Fruit fly (Drosophila melanogaster) whole organism, larva: ENCODE measurements around the gene hay.

Experiments
- noc ChIP-seq: fragments of 200-800 bp; sonication (Bioruptor generic); optimal IDR thresholded peaks from 3 replicates; lab custom pipeline; 2019; ENCODE audit warnings: missing biosample characterization, mild to moderate bottlenecking, missing genetic modification characterization, moderate library complexity

The hay gene

dm6 chr3L:10630885-10631359 lies at the start of gene hay, which contains the start of the genes CG42535 and CG34001:
hay (plus strand) TSS chr3L:10631079.
CG42535 (minus strand) TSS chr3L:10630935.
CG34001 (plus strand) TSS chr3L:10631079.
- no peak for TF ChIP-seq noc (tag; lab: Kevin White, UChicago)

DNA sequence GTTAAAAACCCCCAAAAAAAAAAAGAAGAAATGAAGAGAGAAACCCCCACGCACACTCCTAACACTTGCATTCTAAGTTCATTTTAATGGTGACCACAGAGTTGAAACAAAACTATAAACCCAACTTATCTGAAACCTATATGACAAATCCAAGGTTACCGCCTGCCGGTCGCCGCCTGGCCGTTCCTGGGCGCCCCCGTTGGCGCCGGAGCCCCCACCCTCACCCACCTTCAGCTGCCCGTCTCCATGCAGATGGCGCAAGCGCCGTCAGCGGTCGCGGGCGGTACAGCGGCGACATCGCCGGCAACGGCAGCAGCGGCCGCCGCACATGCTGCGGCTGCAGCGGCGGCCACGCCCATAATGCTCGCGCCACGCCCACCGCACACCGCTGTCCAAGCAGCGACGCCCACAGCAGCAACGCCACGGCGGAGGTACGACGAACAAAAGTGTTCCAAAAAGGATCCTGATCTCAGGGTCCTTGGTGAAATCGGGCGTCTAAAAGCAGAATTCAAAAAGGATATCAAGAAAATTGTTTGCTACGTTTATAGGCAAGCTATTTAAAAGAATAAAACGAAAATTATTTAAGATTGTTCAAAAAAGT lies 49.1 kb upstream of the hay start:
- no peak for TF ChIP-seq noc (tag; lab: Kevin White, UChicago)

dm6 chr3L:10584965-10585364 lies 45.9 kb upstream of the hay start:
- TF ChIP-seq noc (tag; lab: Kevin White, UChicago), result no peak

- TF ChIP-seq noc (tag; lab: Kevin White, UChicago), result no peak
Measured at dm6 chr3L:10599512-10599911, 31.4 kb upstream of the hay start.

dm6 chr3L:10623476-10623875 lies 7.4 kb upstream of the hay start, which contains the start of gene CG42521:
CG42521 (minus strand) TSS chr3L:10623576.
- no peak for TF ChIP-seq noc (tag; lab: Kevin White, UChicago)

dm6 chr3L:10625499-10625898 lies 5.4 kb upstream of the hay start, which contains the start of gene CG43127:
CG43127 (minus strand) TSS chr3L:10625599.
- no peak for TF ChIP-seq noc (tag; lab: Kevin White, UChicago)

- TF ChIP-seq noc (tag; lab: Kevin White, UChicago), result no peak
Measured at dm6 chr3L:10626199-10626598, 4.7 kb upstream of the hay start, which contains the start of gene CG34238. CG34238 (plus strand) TSS chr3L:10626499.

DNA sequence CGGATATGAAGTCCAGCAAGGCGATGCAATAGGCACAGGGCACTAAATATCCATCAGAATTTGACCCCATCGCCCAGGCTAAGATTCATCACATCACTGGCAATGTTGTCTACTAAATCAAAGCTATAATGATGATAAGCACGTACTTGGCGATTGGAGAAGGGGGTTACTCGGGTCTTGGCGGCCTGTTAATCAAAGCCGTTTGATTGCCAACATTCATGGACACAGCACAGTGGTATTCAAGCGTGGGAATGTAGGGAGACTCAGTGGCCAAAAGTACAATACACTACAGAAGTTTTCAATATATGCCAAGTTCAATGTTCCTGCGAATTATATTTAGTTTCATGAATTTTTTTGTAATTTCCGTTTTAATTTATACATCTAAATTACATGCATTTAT lies 2.5 kb upstream of the hay start, which contains the start of gene CG14151:
TSS of gene CG14151 (minus strand) at position 101 of the 400 bp plus-strand sequence.
- no peak for TF ChIP-seq noc (tag; lab: Kevin White, UChicago)

DNA sequence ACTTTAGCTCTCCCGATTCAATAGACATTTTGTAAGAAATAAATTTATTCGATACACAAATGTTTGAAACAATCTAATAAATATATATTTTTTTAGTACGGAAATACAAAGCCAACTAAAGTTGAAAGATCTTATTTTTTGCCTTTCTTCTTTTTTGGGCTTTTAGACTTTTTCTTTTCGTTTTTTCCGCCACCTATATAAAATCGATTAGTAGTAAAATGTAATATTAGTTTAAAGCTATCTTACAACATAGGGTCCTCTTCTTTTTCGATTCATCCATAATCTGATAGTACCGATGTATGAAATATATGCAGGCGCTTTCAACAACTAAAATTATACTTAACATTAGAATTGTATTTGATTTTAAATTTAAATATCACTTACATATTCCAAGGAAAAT lies 910 bp upstream of the hay start, which contains the start of gene CG42536:
TSS of gene CG42536 (minus strand) at position 101 of the 400 bp plus-strand sequence.
- TF ChIP-seq noc (tag; lab: Kevin White, UChicago), result no peak

dm6 chr3L:10637819-10638218 lies 6.9 kb downstream of the hay start, which contains the start of gene Cnep1r2:
Cnep1r2 (plus strand) TSS chr3L:10638146.
- TF ChIP-seq noc (tag; lab: Kevin White, UChicago), result peak; percentile 94

- no peak for TF ChIP-seq noc (tag; lab: Kevin White, UChicago)
Measured at dm6 chr3L:10639440-10639839, 8.6 kb downstream of the hay start, which contains the start of gene CG18628. CG18628 (plus strand) TSS chr3L:10639740.

DNA sequence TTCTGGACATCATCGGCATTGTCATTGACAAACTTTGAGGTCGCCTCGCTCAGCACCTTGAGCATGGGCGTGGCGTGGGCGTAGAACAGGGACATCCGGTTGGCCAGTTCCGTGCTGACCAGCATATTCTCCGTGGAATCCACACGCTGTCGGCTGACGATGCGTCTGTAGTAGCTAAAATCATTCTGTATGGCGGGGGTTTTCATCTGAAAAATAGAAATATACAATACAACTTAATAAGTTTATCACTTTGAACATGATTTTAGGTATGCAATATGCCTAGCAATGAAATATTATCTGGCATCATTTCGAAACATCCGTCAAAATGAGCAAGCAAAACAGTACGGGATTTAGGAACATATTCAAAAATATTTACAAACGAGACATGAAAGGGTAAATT lies 10.7 kb downstream of the hay start, which contains the start of gene CG14154:
TSS of gene CG14154 (plus strand) at position 301 of the 400 bp plus-strand sequence.
- no peak for TF ChIP-seq noc (tag; lab: Kevin White, UChicago)

DNA sequence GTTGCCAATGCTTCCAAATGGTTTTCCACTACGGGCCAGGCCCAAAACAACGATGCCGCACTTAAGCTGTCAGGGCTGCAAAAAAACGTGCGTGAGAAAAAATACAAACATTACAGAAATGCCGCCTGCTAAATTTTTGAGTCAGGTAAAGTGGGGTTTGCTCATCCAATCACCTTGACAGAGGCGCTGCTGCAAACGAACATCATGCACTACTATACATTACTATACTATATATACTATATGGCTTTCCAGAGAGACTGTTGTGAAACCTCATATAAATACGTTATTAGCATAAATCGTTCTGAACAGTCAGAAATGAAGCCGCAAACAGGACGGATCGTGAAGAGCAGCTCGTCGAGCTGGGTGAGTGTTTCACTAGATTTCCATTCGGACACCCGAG lies 12.3 kb downstream of the hay start, which contains the start of gene CG14153:
TSS of gene CG14153 (plus strand) at position 301 of the 400 bp plus-strand sequence.
- no peak for TF ChIP-seq noc (tag; lab: Kevin White, UChicago)

DNA sequence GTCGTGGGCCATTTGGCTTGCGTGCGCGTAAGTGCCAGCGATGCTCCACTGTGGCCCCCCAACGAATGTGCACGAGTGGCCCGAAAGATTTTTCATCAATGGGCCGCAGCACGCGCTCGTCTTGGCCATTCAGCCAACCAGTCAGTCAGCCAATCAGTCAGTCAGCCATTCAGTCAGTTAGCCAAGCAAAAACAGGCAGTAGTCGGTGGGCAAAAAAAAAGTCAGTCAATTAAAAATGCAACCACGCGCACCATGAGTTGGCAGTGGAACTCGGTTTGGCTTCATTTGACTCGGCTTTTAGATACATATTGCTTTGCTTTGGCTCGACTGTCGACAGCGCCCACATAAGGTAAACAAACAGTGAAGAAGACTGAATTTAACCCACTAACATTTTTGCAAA lies 15.1 kb downstream of the hay start:
- TF ChIP-seq noc (tag; lab: Kevin White, UChicago), result no peak

DNA sequence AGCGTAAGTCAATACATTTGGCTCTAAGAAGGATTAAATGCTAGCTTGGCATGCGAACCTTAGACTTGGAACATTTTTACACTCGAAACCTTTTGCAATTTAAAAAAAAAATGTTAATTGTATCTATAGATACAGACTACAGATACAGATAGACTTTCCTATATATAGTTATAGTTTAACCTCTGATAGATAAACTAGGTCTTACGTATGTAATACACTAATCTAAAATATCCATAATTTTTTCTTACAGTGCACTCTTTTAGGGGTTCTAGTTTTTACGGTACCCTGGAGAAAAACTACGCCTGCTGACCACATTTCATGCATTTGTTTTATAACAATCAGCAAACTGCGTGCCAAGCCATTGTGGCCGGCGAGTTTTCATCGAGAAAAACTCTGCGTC lies 16.3 kb downstream of the hay start:
- TF ChIP-seq noc (tag; lab: Kevin White, UChicago), result no peak

DNA sequence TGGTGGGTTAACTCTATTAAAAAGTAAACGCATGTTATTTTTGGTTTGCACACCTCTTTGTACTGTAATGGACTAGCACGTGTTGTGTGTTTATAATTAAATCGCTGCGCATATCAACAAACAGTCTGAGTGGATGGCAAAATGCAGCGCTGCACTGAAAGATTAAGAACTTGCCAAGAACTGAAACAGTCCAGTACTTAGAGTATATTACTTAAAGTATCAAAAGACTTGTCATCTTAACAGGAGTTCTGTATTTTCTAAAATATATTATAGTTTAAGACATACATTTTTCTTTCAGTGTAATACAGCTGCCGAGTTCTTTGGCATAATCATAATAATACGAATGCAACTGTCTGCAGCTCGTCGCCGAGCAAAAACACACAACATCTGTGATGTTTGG lies 17.6 kb downstream of the hay start:
- no peak for TF ChIP-seq noc (tag; lab: Kevin White, UChicago)

DNA sequence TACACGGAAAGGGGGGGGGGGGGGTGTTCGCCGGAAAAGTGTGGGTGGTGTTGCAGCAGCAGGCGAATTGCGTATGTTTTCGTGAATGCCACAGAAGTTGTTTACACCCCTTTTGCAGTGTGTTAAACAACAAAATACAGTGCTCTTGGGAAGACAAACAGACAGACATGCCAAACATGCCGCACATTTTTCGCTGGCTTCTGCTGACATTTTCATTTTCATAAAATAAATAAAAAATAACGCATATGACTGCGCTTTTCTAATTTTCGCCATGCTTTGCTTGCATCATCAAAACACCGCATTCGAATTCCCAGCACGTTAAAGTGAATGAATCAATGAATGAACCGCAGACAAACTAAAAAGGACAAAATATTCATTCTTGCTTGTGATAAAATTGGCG lies 20.4 kb downstream of the hay start:
- no peak for TF ChIP-seq noc (tag; lab: Kevin White, UChicago)
